Fruit fly (Drosophila melanogaster): ENCODE results near the gene CG31156.

Gene CG31156

DNA sequence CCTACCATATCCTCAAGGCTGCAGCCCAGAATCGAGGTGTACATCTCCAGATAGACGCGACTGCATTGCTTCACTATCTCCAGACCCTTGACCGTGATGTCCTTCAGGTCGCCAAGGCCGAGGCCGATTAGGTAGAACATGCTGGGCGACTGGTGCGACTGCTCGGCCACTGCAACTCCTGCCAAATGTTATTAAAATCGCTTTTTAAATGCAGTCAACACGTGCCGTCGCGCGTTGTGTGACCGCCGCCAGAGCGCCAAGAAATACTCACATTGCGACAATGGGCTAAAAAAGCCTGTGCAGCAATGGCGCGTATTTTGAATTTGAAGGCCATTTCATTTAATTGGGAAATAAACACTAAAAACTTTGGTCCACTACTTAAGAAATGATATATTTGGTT is 30.5 kb downstream of the CG31156 start, which contains the start of gene Dph5:
Gene Dph5, minus strand, starts transcription at position 245 of the 400 bp plus-strand sequence.
- TF ChIP-seq MBD-R2 (GFP tag; IDR thresholded peaks at IDR 0.05) = peak; percentile 60
- TF ChIP-seq CG14710 (tag; optimal IDR thresholded peaks at IDR 0.05) = peak; percentile 0
- peak; percentile 7 for TF ChIP-seq Ets97D (GFP tag; optimal IDR thresholded peaks at IDR 0.05)
- 0 out of 4 replicates have a peak, but pooled peaks have one; percentile 7 for TF ChIP-seq chinmo (GFP tag; IDR thresholded peaks at IDR 0.05; ENCODE audit: partially characterized antibody)
- TF ChIP-seq bbx (GFP tag; IDR thresholded peaks at IDR 0.05; ENCODE audit: partially characterized antibody) = peak; percentile 29; the same call in 1 of the 2 replicates
- 0 out of 3 replicates have a peak, but pooled peaks have one; percentile 30 for TF ChIP-seq mld (GFP tag; IDR thresholded peaks at IDR 0.05; ENCODE audit: partially characterized antibody)
- TF ChIP-seq CG7928 (GFP tag; optimal IDR thresholded peaks at IDR 0.05) = no peak
- TF ChIP-seq Dp (GFP tag; optimal IDR thresholded peaks at IDR 0.05) = peak; percentile 87
- peak; percentile 5 for TF ChIP-seq zen (tag; optimal IDR thresholded peaks at IDR 0.05)
- TF ChIP-seq MESR4 (GFP tag; optimal IDR thresholded peaks at IDR 0.05) = peak; percentile 70
- peak; percentile 86 for TF ChIP-seq dm (GFP tag; optimal IDR thresholded peaks at IDR 0.05)
- no peak for TF ChIP-seq dan (GFP tag; IDR thresholded peaks at IDR 0.05)
- TF ChIP-seq CG13287 (GFP tag; IDR thresholded peaks at IDR 0.05; ENCODE audit: partially characterized antibody) = peak; percentile 28; the same call in 1 of the 2 replicates
- TF ChIP-seq Dad (GFP tag; optimal IDR thresholded peaks at IDR 0.05) = no peak
- no peak for TF ChIP-seq hb (GFP tag; IDR thresholded peaks at IDR 0.05; ENCODE audit: partially characterized antibody)
- no peak for TF ChIP-seq crc (GFP tag; optimal IDR thresholded peaks at IDR 0.05)
- no peak for TF ChIP-seq inv (GFP tag; IDR thresholded peaks at IDR 0.05; ENCODE audit: partially characterized antibody)
- peak; percentile 92 for TF ChIP-seq E2f2 (GFP tag; IDR thresholded peaks at IDR 0.05)
- peak; percentile 44 for TF ChIP-seq cwo (GFP tag; optimal IDR thresholded peaks at IDR 0.05)
- TF ChIP-seq Scr (GFP tag; IDR thresholded peaks at IDR 0.05; ENCODE audit: partially characterized antibody) = peak; percentile 18; the same call in 1 of the 2 replicates
- peak; percentile 55 for TF ChIP-seq CG9797 (GFP tag; optimal IDR thresholded peaks at IDR 0.05)
- peak; percentile 61 for TF ChIP-seq pzg (GFP tag; optimal IDR thresholded peaks at IDR 0.05)
- no peak for TF ChIP-seq CG7556 (GFP tag; optimal IDR thresholded peaks at IDR 0.05)
- TF ChIP-seq CG1603 (tag; optimal IDR thresholded peaks at IDR 0.05) = peak; percentile 23
- TF ChIP-seq Max (GFP tag; optimal IDR thresholded peaks at IDR 0.05) = peak; percentile 52
- 0 out of 3 replicates have a peak, but pooled peaks have one; percentile 23 for TF ChIP-seq CG7963 (GFP tag; IDR thresholded peaks at IDR 0.05; ENCODE audit: partially characterized antibody)
- TF ChIP-seq Bgb (GFP tag; IDR thresholded peaks at IDR 0.05; ENCODE audit: partially characterized antibody) = 0 out of 2 replicates have a peak, but pooled peaks have one; percentile 9
- TF ChIP-seq ftz-f1 (GFP tag; optimal IDR thresholded peaks at IDR 0.05) = peak; percentile 98
- no peak for TF ChIP-seq CG13894 (tag; optimal IDR thresholded peaks at IDR 0.05)
- TF ChIP-seq NK7.1 (GFP tag; optimal IDR thresholded peaks at IDR 0.05) = no peak
- TF ChIP-seq org-1 (GFP tag; optimal IDR thresholded peaks at IDR 0.05) = no peak
- no peak for TF ChIP-seq tio (GFP tag; optimal IDR thresholded peaks at IDR 0.05)
- no peak for TF ChIP-seq zen2 (GFP tag; IDR thresholded peaks at IDR 0.05; ENCODE audit: partially characterized antibody)
- 0 out of 4 replicates have a peak, but pooled peaks have one; percentile 11 for TF ChIP-seq Dll (GFP tag; IDR thresholded peaks at IDR 0.05; ENCODE audit: partially characterized antibody)
- peak; percentile 12 for TF ChIP-seq BEAF-32 (GFP tag; optimal IDR thresholded peaks at IDR 0.05)
- TF ChIP-seq Med (GFP tag) = peak; percentile 37
- TF ChIP-seq gfzf (GFP tag; optimal IDR thresholded peaks at IDR 0.05) = peak; percentile 83
- TF ChIP-seq CG30020 (tag; optimal IDR thresholded peaks at IDR 0.05) = no peak
- TF ChIP-seq Dbx (GFP tag; IDR thresholded peaks at IDR 0.05) = 0 out of 3 replicates have a peak, but pooled peaks have one; percentile 12
